Fruit fly (Drosophila melanogaster) whole organism, pupa: ENCODE data around the gene AstA-R1.

ENCODE experiments used
- CG14655 ChIP-seq: fragments of 200-800 bp; sonication (Bioruptor generic); optimal IDR thresholded peaks from 3 replicates; lab custom pipeline; 2017; ENCODE audit warnings: mild to moderate bottlenecking, missing biosample characterization, missing genetic modification reagents, missing genetic modification characterization
- CG9948 ChIP-seq: fragments of 200-800 bp; sonication (Bioruptor generic); optimal IDR thresholded peaks from 2 replicates; lab custom pipeline; 2018; ENCODE audit warnings: missing biosample characterization, mild to moderate bottlenecking, missing genetic modification characterization, moderate library complexity
- EcR ChIP-seq: fragments of 200-800 bp; sonication (Bioruptor generic); optimal IDR thresholded peaks from 3 replicates; lab custom pipeline; 2019; ENCODE audit warnings: missing biosample characterization, missing genetic modification characterization, mild to moderate bottlenecking, moderate library complexity, missing genetic modification reagents
- Snoo ChIP-seq: fragments of 200-800 bp; sonication (Bioruptor generic); optimal IDR thresholded peaks from 3 replicates; lab custom pipeline; 2017; ENCODE audit warnings: missing biosample characterization, mild to moderate bottlenecking, missing genetic modification characterization, inconsistent platforms
- fd96Ca ChIP-seq: fragments of 200-800 bp; sonication (Bioruptor generic); IDR thresholded peaks from 3 replicates; pipeline ENCODE4 v1.3.6; 2022; ENCODE audit warnings: missing biosample characterization, missing genetic modification characterization

DNA sequence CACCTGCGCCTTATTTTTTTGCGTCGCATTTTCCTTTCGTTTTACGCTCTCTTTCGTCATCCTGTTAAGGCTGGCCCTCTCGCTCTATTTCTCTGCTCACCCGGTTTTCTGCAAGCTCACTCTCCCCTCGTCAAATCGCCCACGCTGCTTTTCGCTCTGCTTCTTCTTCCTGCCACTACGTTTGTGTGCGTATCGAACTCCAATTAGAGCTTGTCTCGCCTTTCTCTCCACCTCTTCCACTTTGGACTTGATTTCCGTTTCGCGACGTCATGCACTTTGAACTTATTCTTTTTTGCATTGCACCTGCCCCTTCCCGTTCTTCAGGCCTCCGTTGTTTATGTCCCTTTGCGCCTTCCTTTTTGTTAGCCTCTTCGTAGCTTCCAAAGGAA lies 111.2 kb downstream of the AstA-R1 start:
- TF ChIP-seq CG9948 (tag; lab: Kevin White, UChicago) = no peak
- peak; percentile 54 for TF ChIP-seq EcR
- TF ChIP-seq CG14655 = no peak
- no peak for TF ChIP-seq Snoo
- no peak for TF ChIP-seq fd96Ca (GFP tag; lab: Robert Waterston, UW)
